Fruit fly (Drosophila melanogaster): ENCODE data around the gene CG32225.

Gene CG32225

DNA sequence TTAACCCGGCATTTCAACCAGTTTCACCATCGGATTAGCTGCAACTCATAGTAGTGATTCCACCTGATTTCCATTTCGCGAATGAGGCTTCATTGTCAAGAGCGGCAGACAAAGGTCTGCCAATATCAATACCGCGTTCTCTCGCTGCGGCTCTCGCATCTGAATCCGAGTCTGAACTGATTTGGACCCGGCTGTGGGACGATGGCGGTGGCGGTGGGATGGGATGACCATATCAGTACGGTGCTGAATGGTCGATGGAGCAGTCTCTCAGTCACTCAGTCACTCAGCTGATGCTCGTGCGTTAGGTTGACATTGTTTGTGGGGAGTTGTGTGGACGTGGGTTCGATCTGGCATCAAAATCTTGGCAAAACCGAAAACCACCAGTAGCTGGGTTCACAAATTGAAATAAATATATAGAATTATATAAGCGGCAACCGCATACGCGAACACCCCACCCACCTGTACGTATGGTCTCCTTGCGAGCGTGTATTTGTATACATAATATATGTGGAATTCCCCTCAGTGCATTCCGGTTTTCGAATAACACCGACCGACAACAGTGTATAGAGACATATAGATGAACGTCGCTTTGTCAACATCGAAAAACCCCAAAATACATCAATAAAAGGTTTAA lies 11.0 kb upstream of the CG32225 start, which contains the start of gene Spn77Ba:
Gene Spn77Ba, plus strand, starts transcription at position 235 of the 634 bp plus-strand sequence.
- peak; percentile 39 for TF ChIP-seq Pif1B (GFP tag; optimal IDR thresholded peaks at IDR 0.05)
- peak; percentile 57; the same call in 1 of the 3 replicates for TF ChIP-seq fd96Ca (GFP tag; IDR thresholded peaks at IDR 0.05)
- TF ChIP-seq CG12605 (GFP tag; IDR thresholded peaks at IDR 0.05), result no peak; the same call in 1 of the 2 replicates
- 0 out of 2 replicates have a peak, but pooled peaks have one; percentile 19 for TF ChIP-seq CG10348 (GFP tag; IDR thresholded peaks at IDR 0.05)
- no peak for TF ChIP-seq CG9948 (tag; optimal IDR thresholded peaks at IDR 0.05)
- peak; percentile 70 for TF ChIP-seq gl (tag; optimal IDR thresholded peaks at IDR 0.05)
- peak; percentile 69; the same call in 2 of the 3 replicates for TF ChIP-seq CG4496 (GFP tag; IDR thresholded peaks at IDR 0.05)
- TF ChIP-seq EcR (GFP tag; optimal IDR thresholded peaks at IDR 0.05), result peak; percentile 45
- TF ChIP-seq Ets98B (GFP tag; IDR thresholded peaks at IDR 0.05), result peak; percentile 65; the same call in 1 of the 2 replicates
- no peak for TF ChIP-seq rn (GFP tag; IDR thresholded peaks at IDR 0.05)
- TF ChIP-seq CG13204 (GFP tag; optimal IDR thresholded peaks at IDR 0.05), result no peak
- TF ChIP-seq CG8159 (tag; optimal IDR thresholded peaks at IDR 0.05), result no peak
- peak; percentile 12 for TF ChIP-seq Pif1A (GFP tag; optimal IDR thresholded peaks at IDR 0.05)
- no peak for TF ChIP-seq CG15710 (tag; optimal IDR thresholded peaks at IDR 0.05)
- TF ChIP-seq Snoo (tag; optimal IDR thresholded peaks at IDR 0.05), result no peak
- peak; percentile 33 for TF ChIP-seq CG34367 (tag; optimal IDR thresholded peaks at IDR 0.05)

DNA sequence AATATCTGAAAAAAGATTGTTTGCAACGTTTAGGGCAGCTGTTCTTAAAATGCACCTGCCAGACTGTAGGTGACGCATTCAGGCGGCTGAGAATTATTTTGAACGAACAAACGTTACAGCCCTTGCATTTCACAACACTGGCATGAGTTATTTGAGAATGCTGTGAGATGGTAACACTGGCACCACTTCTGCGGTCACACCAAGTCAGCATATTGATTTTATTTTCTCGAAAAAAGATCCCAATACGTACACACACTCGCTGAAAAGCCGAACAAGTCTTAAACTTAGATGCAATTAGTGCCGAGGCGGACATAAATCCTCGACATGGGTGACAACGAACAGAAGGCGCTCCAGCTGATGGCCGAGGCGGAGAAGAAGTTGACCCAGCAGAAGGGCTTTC lies 7.4 kb upstream of the CG32225 start, which contains the start of gene alphaSnap:
Gene alphaSnap, plus strand, starts transcription at position 164 of the 400 bp plus-strand sequence.
- TF ChIP-seq CG13204 (GFP tag; optimal IDR thresholded peaks at IDR 0.05) (no peak), CG34367 (tag; optimal IDR thresholded peaks at IDR 0.05) (peak; percentile 19)

DNA sequence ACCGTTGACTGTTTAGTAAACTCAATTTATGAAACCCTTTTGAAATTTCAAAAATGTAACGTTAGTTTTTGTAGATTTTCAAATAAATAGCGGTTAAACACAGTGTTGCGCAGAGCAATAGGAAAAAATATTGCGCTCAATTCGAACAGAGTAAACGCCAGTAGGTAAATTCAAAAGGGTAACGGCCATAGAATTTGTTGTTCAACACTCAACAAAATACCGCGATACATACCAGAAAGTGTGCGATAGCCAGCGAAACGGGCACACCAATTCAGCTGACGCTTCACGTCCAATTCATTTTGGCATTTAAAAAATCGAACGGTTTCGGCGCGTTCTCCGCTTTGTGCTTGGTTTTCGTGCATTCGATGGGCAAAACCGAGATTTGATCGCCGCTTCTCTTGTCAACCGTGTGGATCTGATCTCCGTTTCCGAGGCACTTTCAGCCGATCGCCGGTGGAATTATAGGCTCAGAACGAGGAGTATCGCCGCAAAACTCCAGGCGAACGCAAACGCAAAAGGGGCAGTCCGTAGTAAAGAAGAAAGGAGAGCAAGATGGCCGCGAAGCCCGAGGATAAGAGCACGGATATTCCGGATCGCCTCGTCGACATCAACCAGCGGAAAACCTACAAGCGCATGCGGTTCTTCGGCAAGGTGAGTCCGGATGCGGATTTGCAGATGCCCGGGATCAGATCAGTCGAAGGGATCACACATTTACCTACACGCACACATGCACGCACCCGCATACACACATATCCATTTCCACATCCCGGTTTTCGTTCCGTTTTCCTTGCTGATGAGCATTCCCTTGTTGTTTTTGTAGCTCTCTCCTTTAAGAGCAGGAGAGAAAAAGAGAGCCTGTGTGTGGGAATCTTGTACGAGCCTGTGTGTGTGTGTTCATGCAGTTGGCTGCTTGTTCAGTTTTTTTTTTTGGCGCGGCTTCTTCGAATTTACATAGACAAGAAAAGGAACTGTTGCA lies 4.0 kb upstream of the CG32225 start:
- TF ChIP-seq CG12605 (GFP tag; IDR thresholded peaks at IDR 0.05) (no peak), CG15710 (tag; optimal IDR thresholded peaks at IDR 0.05) (no peak), CG14655 (GFP tag; optimal IDR thresholded peaks at IDR 0.05) (no peak), Ets98B (GFP tag; IDR thresholded peaks at IDR 0.05) (no peak), Pif1A (GFP tag; optimal IDR thresholded peaks at IDR 0.05) (no peak), Pif1B (GFP tag; optimal IDR thresholded peaks at IDR 0.05) (no peak), CG8301 (tag; optimal IDR thresholded peaks at IDR 0.05) (no peak), CG34367 (tag; optimal IDR thresholded peaks at IDR 0.05) (no peak), CG9948 (tag; optimal IDR thresholded peaks at IDR 0.05) (no peak), CG17806 (tag; optimal IDR thresholded peaks at IDR 0.05) (no peak), fd96Ca (GFP tag; IDR thresholded peaks at IDR 0.05) (no peak), CG10348 (GFP tag; IDR thresholded peaks at IDR 0.05) (no peak), CG13204 (GFP tag; optimal IDR thresholded peaks at IDR 0.05) (no peak), gl (tag; optimal IDR thresholded peaks at IDR 0.05) (no peak), rn (GFP tag; IDR thresholded peaks at IDR 0.05) (no peak), CG8159 (tag; optimal IDR thresholded peaks at IDR 0.05) (no peak), EcR (GFP tag; optimal IDR thresholded peaks at IDR 0.05) (no peak), D1 (tag; optimal IDR thresholded peaks at IDR 0.05) (no peak)

DNA sequence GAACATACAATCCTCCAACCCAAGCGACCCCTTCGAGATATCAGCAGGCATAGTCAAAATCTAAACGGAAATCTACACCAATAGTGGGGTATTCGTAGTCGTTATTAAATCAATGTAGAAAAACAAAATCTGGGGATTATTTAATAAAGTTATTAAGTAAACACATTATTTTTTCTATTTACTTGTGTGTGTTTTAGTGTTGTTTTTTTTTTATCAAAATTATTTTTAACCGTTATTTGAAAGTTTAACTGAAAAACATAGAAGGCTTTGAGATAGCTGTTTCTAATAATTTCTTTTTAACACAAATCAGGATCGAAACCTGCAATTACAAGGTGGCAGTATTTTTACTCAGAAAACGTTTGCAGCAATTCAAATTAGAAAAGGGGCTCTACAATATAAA lies 3.3 kb upstream of the CG32225 start, which contains the start of gene polo:
Gene polo, plus strand, starts transcription at position 301 of the 400 bp plus-strand sequence.
- no peak for TF ChIP-seq gl (tag; optimal IDR thresholded peaks at IDR 0.05)
- no peak for TF ChIP-seq Ets98B (GFP tag; IDR thresholded peaks at IDR 0.05)
- TF ChIP-seq Pif1A (GFP tag; optimal IDR thresholded peaks at IDR 0.05), result no peak
- TF ChIP-seq CG8301 (tag; optimal IDR thresholded peaks at IDR 0.05), result no peak
- TF ChIP-seq CG17806 (tag; optimal IDR thresholded peaks at IDR 0.05), result no peak
- TF ChIP-seq CG9948 (tag; optimal IDR thresholded peaks at IDR 0.05), result no peak
- no peak for TF ChIP-seq CG4496 (GFP tag; IDR thresholded peaks at IDR 0.05)
- TF ChIP-seq EcR (GFP tag; optimal IDR thresholded peaks at IDR 0.05), result no peak
- no peak for TF ChIP-seq D1 (tag; optimal IDR thresholded peaks at IDR 0.05)
- no peak for TF ChIP-seq CG15710 (tag; optimal IDR thresholded peaks at IDR 0.05)
- no peak for TF ChIP-seq rn (GFP tag; IDR thresholded peaks at IDR 0.05)
- TF ChIP-seq CG32121 (GFP tag; IDR thresholded peaks at IDR 0.05), result no peak
- TF ChIP-seq Snoo (tag; optimal IDR thresholded peaks at IDR 0.05), result no peak

DNA sequence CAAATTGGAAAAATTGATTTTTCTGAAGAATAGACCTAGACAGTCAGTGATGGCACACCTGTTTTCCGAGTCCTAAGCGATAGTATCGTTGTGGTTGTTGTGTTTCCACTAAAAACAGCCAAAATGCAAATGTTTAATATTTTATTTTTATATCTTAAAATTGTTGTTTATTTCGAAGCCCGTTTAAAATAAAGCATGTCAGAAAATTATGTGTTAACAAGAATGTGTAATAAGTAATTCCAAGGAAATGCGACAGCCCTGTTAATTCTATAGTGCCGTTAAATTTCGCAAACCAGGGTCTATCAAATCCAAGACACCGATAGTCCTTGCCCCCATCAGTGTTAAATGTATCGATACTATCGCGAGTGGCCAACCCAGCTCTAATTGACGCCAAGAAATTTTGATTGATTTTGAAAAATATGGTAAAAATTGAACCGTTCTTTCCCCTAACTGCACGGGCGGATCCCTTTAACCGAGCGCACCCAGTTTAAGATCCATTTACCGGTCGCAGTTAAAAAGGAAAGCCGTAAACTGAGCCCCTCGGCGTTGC lies 3.9 kb downstream of the CG32225 start, which contains the start of gene Pex23:
Gene Pex23, minus strand, starts transcription at position 61 of the 550 bp plus-strand sequence.
- TF ChIP-seq D1 (tag; optimal IDR thresholded peaks at IDR 0.05) (no peak), CG9948 (tag; optimal IDR thresholded peaks at IDR 0.05) (peak; percentile 44), CG10348 (GFP tag; IDR thresholded peaks at IDR 0.05) (peak; percentile 51; the same call in 1 of the 2 replicates), EcR (GFP tag; optimal IDR thresholded peaks at IDR 0.05) (no peak), Ets98B (GFP tag; IDR thresholded peaks at IDR 0.05) (peak; percentile 68), Pif1B (GFP tag; optimal IDR thresholded peaks at IDR 0.05) (no peak), CG14655 (GFP tag; optimal IDR thresholded peaks at IDR 0.05) (no peak), gl (tag; optimal IDR thresholded peaks at IDR 0.05) (no peak), CG13204 (GFP tag; optimal IDR thresholded peaks at IDR 0.05) (no peak), CG12605 (GFP tag; IDR thresholded peaks at IDR 0.05) (peak; percentile 7; the same call in 1 of the 2 replicates), rn (GFP tag; IDR thresholded peaks at IDR 0.05) (peak; percentile 62), Pif1A (GFP tag; optimal IDR thresholded peaks at IDR 0.05) (no peak), fd96Ca (GFP tag; IDR thresholded peaks at IDR 0.05) (peak; percentile 78), CG34367 (tag; optimal IDR thresholded peaks at IDR 0.05) (peak; percentile 33), Snoo (tag; optimal IDR thresholded peaks at IDR 0.05) (peak; percentile 59), CG32121 (GFP tag; IDR thresholded peaks at IDR 0.05) (peak; percentile 49; the same call in 1 of the 2 replicates), CG17806 (tag; optimal IDR thresholded peaks at IDR 0.05) (peak; percentile 49), CG4496 (GFP tag; IDR thresholded peaks at IDR 0.05) (peak; percentile 83), CG15710 (tag; optimal IDR thresholded peaks at IDR 0.05) (peak; percentile 66), CG8159 (tag; optimal IDR thresholded peaks at IDR 0.05) (peak; percentile 55), CG8301 (tag; optimal IDR thresholded peaks at IDR 0.05) (no peak)

All from whole organism, pupa.